Comparison of ENCODE assay signal across 5 worm cellular contexts in genomic region chrIII:11091651-11092278, ce11.
TF ChIP-seq lines count a peak whose summit lies in the region.

No protein-coding gene starts in this region.

TF ChIP-seq in whole organism, L1 larva, 84 proteins besides CTCF, POLR2A, EP300 and RAD21 (continues in another document):
- TF ChIP-seq swsn-7 (tag; optimal IDR thresholded peaks at IDR 0.05; lab: Kevin White, UChicago): peak; percentile 39
- TF ChIP-seq lir-3 (tag; optimal IDR thresholded peaks at IDR 0.05; lab: Kevin White, UChicago; ENCODE audit: poor library complexity): peak; percentile 90
- no peak for TF ChIP-seq hpl-2 (GFP tag; optimal IDR thresholded peaks at IDR 0.05; lab: Kevin White, UChicago)
- no peak for TF ChIP-seq zag-1 (tag; optimal IDR thresholded peaks at IDR 0.05; lab: Kevin White, UChicago)
- TF ChIP-seq nhr-84 (tag; optimal IDR thresholded peaks at IDR 0.05; lab: Kevin White, UChicago): no peak
- TF ChIP-seq fos-1 (tag; optimal IDR thresholded peaks at IDR 0.05; lab: Kevin White, UChicago): no peak
- no peak for TF ChIP-seq lin-14 (GFP tag; optimal IDR thresholded peaks at IDR 0.05; lab: Kevin White, UChicago)
- TF ChIP-seq nhr-76 (tag; optimal IDR thresholded peaks at IDR 0.05; lab: Kevin White, UChicago): no peak
- TF ChIP-seq pax-3 (tag; optimal IDR thresholded peaks at IDR 0.05; lab: Kevin White, UChicago): peak; percentile 94
- peak; percentile 52 for TF ChIP-seq snu-23 (GFP tag; optimal IDR thresholded peaks at IDR 0.05; lab: Kevin White, UChicago)
- TF ChIP-seq vab-15 (tag; optimal IDR thresholded peaks at IDR 0.05; lab: Kevin White, UChicago): peak; percentile 81
- no peak for TF ChIP-seq mef-2 (tag; optimal IDR thresholded peaks at IDR 0.05; lab: Kevin White, UChicago)
- peak; percentile 83 for TF ChIP-seq mab-9 (GFP tag; IDR thresholded peaks at IDR 0.05; lab: Robert Waterston, UW)
- peak; percentile 69 for TF ChIP-seq dsc-1 (tag; optimal IDR thresholded peaks at IDR 0.05; lab: Kevin White, UChicago)
- TF ChIP-seq elt-2 (tag; optimal IDR thresholded peaks at IDR 0.05; lab: Kevin White, UChicago): peak; percentile 86
- no peak for TF ChIP-seq nhr-11 (tag; optimal IDR thresholded peaks at IDR 0.05; lab: Kevin White, UChicago)
- peak; percentile 69; the same call in 1 of the 2 replicates for TF ChIP-seq ceh-88 (GFP tag; IDR thresholded peaks at IDR 0.05; lab: Robert Waterston, UW)
- peak; percentile 79 for TF ChIP-seq ceh-8 (GFP tag; optimal IDR thresholded peaks at IDR 0.05; lab: Kevin White, UChicago)

TF ChIP-seq in whole organism, L3 larva, 47 proteins besides CTCF, POLR2A, EP300 and RAD21:
- TF ChIP-seq lsy-12 (tag; optimal IDR thresholded peaks at IDR 0.05; lab: Kevin White, UChicago): peak; percentile 50
- TF ChIP-seq unc-39 (tag; optimal IDR thresholded peaks at IDR 0.05; lab: Kevin White, UChicago): no peak
- TF ChIP-seq R02D3.7 (tag; optimal IDR thresholded peaks at IDR 0.05; lab: Kevin White, UChicago): no peak
- no peak for TF ChIP-seq lin-39 (tag; optimal IDR thresholded peaks at IDR 0.05; lab: Kevin White, UChicago)
- TF ChIP-seq ceh-82 (tag; optimal IDR thresholded peaks at IDR 0.05; lab: Kevin White, UChicago): no peak
- peak; percentile 31 for TF ChIP-seq elt-2 (tag; optimal IDR thresholded peaks at IDR 0.05; lab: Kevin White, UChicago)
- TF ChIP-seq nfya-1 (tag; optimal IDR thresholded peaks at IDR 0.05; lab: Kevin White, UChicago; ENCODE audit: insufficient read depth): peak; percentile 12
- TF ChIP-seq nhr-43 (tag; optimal IDR thresholded peaks at IDR 0.05; lab: Kevin White, UChicago; ENCODE audit: poor library complexity, severe bottlenecking): peak; percentile 57

TF ChIP-seq in whole organism, early embryonic, 17 proteins besides CTCF, POLR2A, EP300 and RAD21:
- TF ChIP-seq ets-7 (tag; optimal IDR thresholded peaks at IDR 0.05; lab: Kevin White, UChicago) (peak; percentile 65), hnd-1 (tag; optimal IDR thresholded peaks at IDR 0.05; lab: Kevin White, UChicago) (peak; percentile 4), aly-1 (tag; optimal IDR thresholded peaks at IDR 0.05; lab: Kevin White, UChicago) (no peak), hmbx-1 (tag; optimal IDR thresholded peaks at IDR 0.05; lab: Kevin White, UChicago) (no peak), ceh-36 (tag; optimal IDR thresholded peaks at IDR 0.05; lab: Kevin White, UChicago) (no peak), pes-1 (GFP tag; IDR thresholded peaks at IDR 0.05; lab: Robert Waterston, UW) (peak; percentile 62; the same call in 1 of the 2 replicates), tbx-11 (GFP tag; IDR thresholded peaks at IDR 0.05; lab: Robert Waterston, UW) (no peak), ceh-13 (GFP tag; optimal IDR thresholded peaks at IDR 0.05; lab: Kevin White, UChicago) (peak; percentile 56), B0310.2 (tag; optimal IDR thresholded peaks at IDR 0.05; lab: Kevin White, UChicago) (no peak), tbx-37 (GFP tag; conservative IDR thresholded peaks at IDR 0.05; lab: Robert Waterston, UW) (no peak), sea-1 (GFP tag; conservative IDR thresholded peaks at IDR 0.05; lab: Robert Waterston, UW) (no peak), F13C5.2 (tag; optimal IDR thresholded peaks at IDR 0.05; lab: Kevin White, UChicago) (no peak), flt-1 (GFP tag; IDR thresholded peaks at IDR 0.05; lab: Robert Waterston, UW) (no peak), ama-1 (optimal IDR thresholded peaks at IDR 0.05; lab: Kevin White, UChicago) (no peak), scrt-1 (GFP tag; IDR thresholded peaks at IDR 0.05; lab: Robert Waterston, UW) (no peak), tra-4 (tag; optimal IDR thresholded peaks at IDR 0.05; lab: Kevin White, UChicago) (no peak), hmg-4 (GFP tag; optimal IDR thresholded peaks at IDR 0.05; lab: Kevin White, UChicago) (no peak)

TF ChIP-seq in whole organism, midembryonic, 9 proteins besides CTCF, POLR2A, EP300 and RAD21:
- TF ChIP-seq ztf-29 (GFP tag; IDR thresholded peaks at IDR 0.05; lab: Robert Waterston, UW) (no peak), ztf-23 (GFP tag; IDR thresholded peaks at IDR 0.05; lab: Robert Waterston, UW) (peak; percentile 68), klf-2 (GFP tag; conservative IDR thresholded peaks at IDR 0.05; lab: Robert Waterston, UW) (peak; percentile 72; the same call in 1 of the 2 replicates), T22C8.4 (GFP tag; IDR thresholded peaks at IDR 0.05; lab: Robert Waterston, UW) (no peak; the same call in 1 of the 2 replicates), cog-1 (tag; optimal IDR thresholded peaks at IDR 0.05; lab: Kevin White, UChicago) (no peak), ref-1 (GFP tag; conservative IDR thresholded peaks at IDR 0.05; lab: Robert Waterston, UW) (no peak), med-1 (GFP tag; optimal IDR thresholded peaks at IDR 0.05; lab: Kevin White, UChicago; ENCODE audit: insufficient read depth) (no peak), flt-1 (GFP tag; IDR thresholded peaks at IDR 0.05; lab: Robert Waterston, UW) (peak; percentile 65; the same call in 1 of the 2 replicates), tab-1 (GFP tag; IDR thresholded peaks at IDR 0.05; lab: Robert Waterston, UW) (0 out of 2 replicates have a peak, but pooled peaks have one; percentile 37)

TF ChIP-seq in whole organism, young adult, 124 proteins besides CTCF, POLR2A, EP300 and RAD21 (continues in another document):
- TF ChIP-seq egrh-3 (GFP tag; IDR thresholded peaks at IDR 0.05; lab: Robert Waterston, UW) (no peak), sea-2 (GFP tag; IDR thresholded peaks at IDR 0.05; lab: Robert Waterston, UW) (no peak), chd-7 (tag; optimal IDR thresholded peaks at IDR 0.05; lab: Kevin White, UChicago) (no peak), Y67H2A.10 (GFP tag; conservative IDR thresholded peaks at IDR 0.05; lab: Robert Waterston, UW) (no peak), lin-26 (GFP tag; IDR thresholded peaks at IDR 0.05; lab: Robert Waterston, UW) (no peak), sdz-38 (tag; optimal IDR thresholded peaks at IDR 0.05; lab: Kevin White, UChicago) (no peak), K12H6.12 (tag; optimal IDR thresholded peaks at IDR 0.05; lab: Kevin White, UChicago) (peak; percentile 34), F10E7.11 (tag; optimal IDR thresholded peaks at IDR 0.05; lab: Kevin White, UChicago) (no peak), pha-4 (tag; optimal IDR thresholded peaks at IDR 0.05; lab: Kevin White, UChicago) (no peak), dox-1 (GFP tag; IDR thresholded peaks at IDR 0.05; lab: Robert Waterston, UW) (peak; percentile 72), mxl-1 (tag; optimal IDR thresholded peaks at IDR 0.05; lab: Kevin White, UChicago) (no peak), cebp-2 (GFP tag; IDR thresholded peaks at IDR 0.05; lab: Robert Waterston, UW) (no peak), repo-1 (tag; optimal IDR thresholded peaks at IDR 0.05; lab: Kevin White, UChicago) (no peak), B0261.1 (tag; optimal IDR thresholded peaks at IDR 0.05; lab: Kevin White, UChicago) (no peak), tbp1 (GFP tag; optimal IDR thresholded peaks at IDR 0.05; lab: Kevin White, UChicago) (no peak), hrde-1 (tag; optimal IDR thresholded peaks at IDR 0.05; lab: Kevin White, UChicago; ENCODE audit: borderline replicate concordance) (no peak), F22D6.2 (tag; optimal IDR thresholded peaks at IDR 0.05; lab: Kevin White, UChicago) (peak; percentile 24), T26A5.8 (tag; optimal IDR thresholded peaks at IDR 0.05; lab: Kevin White, UChicago) (no peak), attf-6 (GFP tag; IDR thresholded peaks at IDR 0.05; lab: Robert Waterston, UW) (no peak), ceh-91 (GFP tag; IDR thresholded peaks at IDR 0.05; lab: Robert Waterston, UW) (no peak), ztf-22 (GFP tag; optimal IDR thresholded peaks at IDR 0.05; lab: Kevin White, UChicago) (no peak), K11D2.4 (GFP tag; IDR thresholded peaks at IDR 0.05; lab: Robert Waterston, UW) (peak; percentile 54), snpc-1.3 (tag; optimal IDR thresholded peaks at IDR 0.05; lab: Kevin White, UChicago; ENCODE audit: insufficient read depth) (no peak), ama-1 (optimal IDR thresholded peaks at IDR 0.05; lab: Kevin White, UChicago) (no peak), ama-1 (GFP tag; optimal IDR thresholded peaks at IDR 0.05; lab: Kevin White, UChicago) (no peak), attf-5 (GFP tag; optimal IDR thresholded peaks at IDR 0.05; lab: Kevin White, UChicago) (peak; percentile 9), bed-2 (GFP tag; IDR thresholded peaks at IDR 0.05; lab: Robert Waterston, UW) (peak; percentile 84), D2030.7 (GFP tag; IDR thresholded peaks at IDR 0.05; lab: Robert Waterston, UW) (peak; percentile 42; the same call in 1 of the 2 replicates), snpc-1.1 (tag; optimal IDR thresholded peaks at IDR 0.05; lab: Kevin White, UChicago; ENCODE audit: insufficient read depth) (no peak), snpc-4 (GFP tag; optimal IDR thresholded peaks at IDR 0.05; lab: Kevin White, UChicago) (no peak), snpc-4 (tag; optimal IDR thresholded peaks at IDR 0.05; lab: Kevin White, UChicago) (peak in 1 of 4 experiments; percentile 12), Y53G8AR.9 (GFP tag; conservative IDR thresholded peaks at IDR 0.05; lab: Robert Waterston, UW) (no peak), madf-6 (GFP tag; IDR thresholded peaks at IDR 0.05; lab: Robert Waterston, UW) (0 out of 2 replicates have a peak, but pooled peaks have one; percentile 13), Y95B8A.8 (GFP tag; IDR thresholded peaks at IDR 0.05; lab: Robert Waterston, UW) (no peak), zim-3 (tag; optimal IDR thresholded peaks at IDR 0.05; lab: Kevin White, UChicago) (peak; percentile 83), nfyb-1 (GFP tag; IDR thresholded peaks at IDR 0.05; lab: Robert Waterston, UW) (no peak), F39B2.1 (GFP tag; IDR thresholded peaks at IDR 0.05; lab: Robert Waterston, UW) (no peak), madf-3 (GFP tag; IDR thresholded peaks at IDR 0.05; lab: Robert Waterston, UW) (peak; percentile 15; the same call in 1 of the 2 replicates), hlh-26 (GFP tag; conservative IDR thresholded peaks at IDR 0.05; lab: Robert Waterston, UW) (no peak), T07F8.4 (tag; optimal IDR thresholded peaks at IDR 0.05; lab: Kevin White, UChicago) (no peak), ZK185.1 (tag; optimal IDR thresholded peaks at IDR 0.05; lab: Kevin White, UChicago; ENCODE audit: poor library complexity, severe bottlenecking) (no peak), C17E4.6 (GFP tag; IDR thresholded peaks at IDR 0.05; lab: Robert Waterston, UW) (no peak), ztf-18 (tag; optimal IDR thresholded peaks at IDR 0.05; lab: Kevin White, UChicago) (no peak), B0019.2 (GFP tag; conservative IDR thresholded peaks at IDR 0.05; lab: Robert Waterston, UW) (0 out of 2 replicates have a peak, but pooled peaks have one; percentile 20), hlh-12 (tag; optimal IDR thresholded peaks at IDR 0.05; lab: Kevin White, UChicago) (no peak), lin-54 (GFP tag; optimal IDR thresholded peaks at IDR 0.05; lab: Kevin White, UChicago) (no peak)

Comparison
In these comparisons a context has a peak if more than half of its experiments do, and no peak if none do; other contexts are left out.
1. Of the 8 proteins assayed by ChIP-seq in both whole organism, young adult and whole organism, L1 larva: peak only in whole organism, young adult: unc-130; only in whole organism, L1 larva: efl-1, lin-35 and nhr-90; in both: none; in neither: 2; mixed calls (peak in some experiments, not most) for 2.